Worm (Caenorhabditis elegans) whole organism, L4 larva: ENCODE results near the gene msp-45.

ENCODE experiments used
- F10B5.3 ChIP-seq: sonication (generic microtip); optimal IDR thresholded peaks from 2 replicates; lab custom pipeline; 2016; ENCODE audit warnings: mild to moderate bottlenecking, missing genetic modification characterization, missing compliant biosample characterization
- F44E2.7 ChIP-seq: fragments of 200-800 bp; sonication (Bioruptor generic); IDR thresholded peaks from 2 replicates; pipeline ENCODE4 v2.1.2; 2022; ENCODE audit warnings: missing genetic modification characterization, missing compliant biosample characterization
- T20F7.1 ChIP-seq: fragments of 200-800 bp; sonication (Bioruptor generic); optimal IDR thresholded peaks from 2 replicates; lab custom pipeline; 2018; ENCODE audit warnings: mild to moderate bottlenecking, missing genetic modification characterization, missing compliant biosample characterization
- T26A8.4 ChIP-seq: fragments of 200-800 bp; sonication (Bioruptor generic); IDR thresholded peaks from 2 replicates; pipeline ENCODE4 v1.3.6; 2022; ENCODE audit warnings: missing genetic modification characterization, missing compliant biosample characterization
- Y105C5A.15 ChIP-seq: fragments of 200-800 bp; sonication (Bioruptor generic); IDR thresholded peaks from 2 replicates; pipeline ENCODE4 v1.3.6; 2022; ENCODE audit warnings: missing genetic modification characterization, missing compliant biosample characterization
- Y48G9A.11 ChIP-seq: fragments of 200-800 bp; sonication (Bioruptor generic); IDR thresholded peaks from 2 replicates; pipeline ENCODE4 v1.3.6; 2022; ENCODE audit warnings: missing genetic modification reagents, missing genetic modification characterization, missing compliant biosample characterization
- ZK337.2 ChIP-seq: fragments of 200-800 bp; sonication (Bioruptor generic); IDR thresholded peaks from 2 replicates; pipeline ENCODE4 v1.3.6; 2022; ENCODE audit warnings: missing genetic modification reagents, missing genetic modification characterization, missing compliant biosample characterization
- ZK546.5 ChIP-seq, 2 experiments: sonication (generic microtip); optimal IDR thresholded peaks; 2 replicates each; lab custom pipeline; 2017; ENCODE audit warnings: missing biosample characterization in 2 of 2, missing genetic modification characterization in 2 of 2
- aha-1 ChIP-seq: fragments of 150-350 bp; peaks from one replicate; lab custom pipeline; 2014; ENCODE audit warnings: missing biosample characterization, missing genetic modification characterization
- ama-1 ChIP-seq: fragments of 150-350 bp; optimal IDR thresholded peaks from 2 replicates; lab custom pipeline; 2014; ENCODE audit warnings: inconsistent platforms, mixed read lengths
- arid-1 ChIP-seq: fragments of 200-800 bp; sonication (Bioruptor generic); conservative IDR thresholded peaks from 2 replicates; pipeline ENCODE4 v1.3.6; 2022; ENCODE audit warnings: missing genetic modification reagents, missing genetic modification characterization, missing compliant biosample characterization
- attf-4 ChIP-seq: sonication (generic microtip); optimal IDR thresholded peaks from 3 replicates; lab custom pipeline; 2017; ENCODE audit warnings: missing biosample characterization, missing genetic modification characterization
- ceh-28 ChIP-seq: fragments of 150-350 bp; optimal IDR thresholded peaks from 2 replicates; lab custom pipeline; 2014; ENCODE audit warnings: missing biosample characterization, missing genetic modification reagents, missing genetic modification characterization
- ceh-32 ChIP-seq: sonication (generic microtip); optimal IDR thresholded peaks from 2 replicates; lab custom pipeline; 2016; ENCODE audit warnings: mild to moderate bottlenecking, missing genetic modification characterization, missing compliant biosample characterization; ENCODE audit not compliant: poor library complexity
- ceh-62 ChIP-seq: sonication (generic microtip); optimal IDR thresholded peaks from 2 replicates; lab custom pipeline; 2017; ENCODE audit warnings: missing biosample characterization, missing genetic modification characterization
- ces-1 ChIP-seq: fragments of 150-350 bp; sonication (generic microtip); optimal IDR thresholded peaks from 4 replicates; lab custom pipeline; 2014; ENCODE audit warnings: missing biosample characterization, missing genetic modification reagents, missing genetic modification characterization
- cey-2 ChIP-seq: sonication (generic microtip); optimal IDR thresholded peaks from 3 replicates; lab custom pipeline; 2017; ENCODE audit warnings: missing genetic modification characterization, mild to moderate bottlenecking, missing compliant biosample characterization, antibody characterized with exemption, borderline replicate concordance; ENCODE audit not compliant: insufficient read depth
- daf-12 ChIP-seq: fragments of 150-350 bp; optimal IDR thresholded peaks from 2 replicates; lab custom pipeline; 2014; ENCODE audit warnings: missing biosample characterization, missing genetic modification reagents, missing genetic modification characterization
- daf-8 ChIP-seq: fragments of 200-800 bp; sonication (Bioruptor generic); IDR thresholded peaks from 2 replicates; pipeline ENCODE4 v1.3.6; 2022; ENCODE audit warnings: missing genetic modification characterization, missing compliant biosample characterization
- dmd-6 ChIP-seq: fragments of 200-800 bp; sonication (Bioruptor generic); IDR thresholded peaks from 2 replicates; pipeline ENCODE4 v1.3.6; 2022; ENCODE audit warnings: missing genetic modification reagents, missing genetic modification characterization, missing compliant biosample characterization
- egl-27 ChIP-seq: sonication (generic microtip); optimal IDR thresholded peaks from 3 replicates; lab custom pipeline; 2017; ENCODE audit warnings: missing biosample characterization, missing genetic modification reagents, missing genetic modification characterization
- egl-43 ChIP-seq: fragments of 200-800 bp; sonication (Bioruptor generic); IDR thresholded peaks from 2 replicates; pipeline ENCODE4 v1.3.6; 2022; ENCODE audit warnings: missing genetic modification reagents, missing genetic modification characterization, missing compliant biosample characterization
- fkh-10 ChIP-seq: fragments of 150-350 bp; optimal IDR thresholded peaks from 2 replicates; lab custom pipeline; 2014; ENCODE audit warnings: missing biosample characterization, missing genetic modification reagents, missing genetic modification characterization
- hlh-11 ChIP-seq: fragments of 200-800 bp; sonication (Bioruptor generic); optimal IDR thresholded peaks from 2 replicates; lab custom pipeline; 2018; ENCODE audit warnings: mild to moderate bottlenecking, missing genetic modification characterization, missing compliant biosample characterization
- hlh-30 ChIP-seq: sonication (generic microtip); optimal IDR thresholded peaks from 2 replicates; lab custom pipeline; 2017; ENCODE audit warnings: antibody characterized with exemption, mild to moderate bottlenecking, missing genetic modification characterization, missing compliant biosample characterization; ENCODE audit not compliant: insufficient read depth
- lin-1 ChIP-seq: fragments of 200-800 bp; sonication (Bioruptor generic); IDR thresholded peaks from 2 replicates; pipeline ENCODE4 v1.3.6; 2022; ENCODE audit warnings: missing genetic modification reagents, missing genetic modification characterization, missing compliant biosample characterization
- lin-29 ChIP-seq: fragments of 200-800 bp; sonication (Bioruptor generic); IDR thresholded peaks from 2 replicates; pipeline ENCODE4 v1.3.6; 2022; ENCODE audit warnings: missing genetic modification reagents, missing genetic modification characterization, missing compliant biosample characterization
- lin-39 ChIP-seq: fragments of 150-350 bp; optimal IDR thresholded peaks from 2 replicates; lab custom pipeline; 2014; ENCODE audit warnings: missing biosample characterization, missing genetic modification reagents, missing genetic modification characterization
- mep-1 ChIP-seq: fragments of 150-350 bp; sonication (generic microtip); optimal IDR thresholded peaks from 3 replicates; lab custom pipeline; 2014; ENCODE audit warnings: missing biosample characterization, missing genetic modification characterization
- mxl-2 ChIP-seq: fragments of 200-800 bp; sonication (Bioruptor generic); conservative IDR thresholded peaks from 2 replicates; pipeline ENCODE4 v1.3.6; 2022; ENCODE audit warnings: missing genetic modification reagents, missing genetic modification characterization, missing compliant biosample characterization
- mxl-3 ChIP-seq: fragments of 200-800 bp; sonication (Bioruptor generic); optimal IDR thresholded peaks from 2 replicates; lab custom pipeline; 2018; ENCODE audit warnings: mild to moderate bottlenecking, missing genetic modification characterization, missing compliant biosample characterization
- nhr-102 ChIP-seq: sonication (generic microtip); optimal IDR thresholded peaks from 2 replicates; lab custom pipeline; 2016; ENCODE audit warnings: mild to moderate bottlenecking, missing genetic modification characterization, moderate library complexity, missing compliant biosample characterization
- nhr-237 ChIP-seq: sonication (generic microtip); optimal IDR thresholded peaks from 2 replicates; lab custom pipeline; 2017; ENCODE audit warnings: missing biosample characterization, missing genetic modification characterization
- nhr-25 ChIP-seq: sonication (generic microtip); optimal IDR thresholded peaks from 2 replicates; lab custom pipeline; 2017; ENCODE audit warnings: missing genetic modification characterization, mild to moderate bottlenecking, missing compliant biosample characterization, antibody characterized with exemption, moderate library complexity, borderline replicate concordance; ENCODE audit not compliant: insufficient read depth
- nhr-28 ChIP-seq: fragments of 150-350 bp; optimal IDR thresholded peaks from 2 replicates; lab custom pipeline; 2014; ENCODE audit warnings: missing biosample characterization, missing genetic modification characterization
- nhr-48 ChIP-seq: sonication (generic microtip); optimal IDR thresholded peaks from 2 replicates; lab custom pipeline; 2016; ENCODE audit warnings: mild to moderate bottlenecking, missing genetic modification characterization, missing compliant biosample characterization
- pha-4 ChIP-seq, 2 experiments: fragments of 150-350 bp in 1 of 2; fragments of 200-800 bp in 1 of 2; sonication (Bioruptor generic) in 1 of 2; IDR thresholded peaks in 1 of 2; optimal IDR thresholded peaks in 1 of 2; 2 replicates each; pipeline versions ENCODE4 v1.3.6 to Lab custom; 2014 to 2022; ENCODE audit warnings: missing genetic modification characterization in 2 of 2, missing genetic modification reagents in 2 of 2, missing biosample characterization in 1 of 2, missing compliant biosample characterization in 1 of 2
- pqm-1 ChIP-seq: sonication (generic microtip); optimal IDR thresholded peaks from 2 replicates; lab custom pipeline; 2017; ENCODE audit warnings: missing biosample characterization, missing genetic modification characterization
- rbr-2 ChIP-seq: sonication (generic microtip); optimal IDR thresholded peaks from 2 replicates; lab custom pipeline; 2016; ENCODE audit warnings: missing genotype, missing genetic modification characterization, missing compliant biosample characterization
- saeg-2 ChIP-seq: fragments of 200-800 bp; sonication (Bioruptor generic); IDR thresholded peaks from 2 replicates; pipeline ENCODE4 v1.3.6; 2022; ENCODE audit warnings: missing genetic modification reagents, missing genetic modification characterization, missing compliant biosample characterization
- skn-1 ChIP-seq: fragments of 150-350 bp; optimal IDR thresholded peaks from 2 replicates; lab custom pipeline; 2014; ENCODE audit warnings: missing biosample characterization, missing genetic modification characterization
- snpc-4 ChIP-seq: fragments of 150-350 bp; optimal IDR thresholded peaks from 2 replicates; lab custom pipeline; 2014; ENCODE audit warnings: missing biosample characterization, missing genetic modification characterization
- zag-1 ChIP-seq: fragments of 150-350 bp; optimal IDR thresholded peaks from 2 replicates; lab custom pipeline; 2014; ENCODE audit warnings: missing biosample characterization, missing genetic modification characterization
- zfp-3 ChIP-seq: fragments of 200-800 bp; sonication (Bioruptor generic); conservative IDR thresholded peaks from 2 replicates; pipeline ENCODE4 v1.3.6; 2022; ENCODE audit warnings: missing genetic modification reagents, missing genetic modification characterization, missing compliant biosample characterization
- zip-2 ChIP-seq: fragments of 150-350 bp; optimal IDR thresholded peaks from 2 replicates; lab custom pipeline; 2014; ENCODE audit warnings: missing biosample characterization, missing genetic modification characterization
- ztf-7 ChIP-seq: fragments of 150-350 bp; optimal IDR thresholded peaks from 2 replicates; lab custom pipeline; 2014; ENCODE audit warnings: missing biosample characterization, missing genetic modification characterization

Gene msp-45

ce11 chrII:5199497-5199896 is 42.6 kb upstream of the msp-45 start, which contains the start of gene msp-50:
Gene msp-50 (plus strand): TSS chrII:5199797.
- no peak for TF ChIP-seq arid-1 (GFP tag; lab: Robert Waterston, UW)
- no peak for TF ChIP-seq mep-1
- no peak for TF ChIP-seq fkh-10 (GFP tag; lab: Kevin White, UChicago)
- TF ChIP-seq zip-2 (tag; lab: Kevin White, UChicago) = no peak
- TF ChIP-seq ZK546.5 (tag; optimal IDR thresholded peaks at IDR 0.05; lab: Kevin White, UChicago) = no peak
- no peak for TF ChIP-seq lin-1 (GFP tag; lab: Robert Waterston, UW)
- TF ChIP-seq ceh-32 (tag; lab: Kevin White, UChicago) = no peak
- TF ChIP-seq ceh-62 (tag; lab: Kevin White, UChicago) = no peak

ce11 chrII:5195504-5195903 is 38.6 kb upstream of the msp-45 start, which contains the start of gene C34F11.5:
Gene C34F11.5 (plus strand): TSS chrII:5195804.
- TF ChIP-seq mxl-3 (GFP tag; lab: Kevin White, UChicago) (no peak), aha-1 (tag; lab: Kevin White, UChicago) (no peak), F44E2.7 (GFP tag; lab: Robert Waterston, UW) (no peak), pha-4 (GFP tag; IDR thresholded peaks at IDR 0.05; lab: Robert Waterston, UW) (no peak), pha-4 (tag; optimal IDR thresholded peaks at IDR 0.05; lab: Kevin White, UChicago) (no peak), saeg-2 (GFP tag; lab: Robert Waterston, UW) (no peak), lin-39 (no peak), F10B5.3 (tag; lab: Kevin White, UChicago) (no peak), hlh-30 (tag; lab: Kevin White, UChicago) (no peak), nhr-102 (tag; lab: Kevin White, UChicago) (no peak), daf-12 (tag; lab: Kevin White, UChicago) (no peak)

ce11 chrII:5194066-5194465 is 37.2 kb upstream of the msp-45 start, which contains the start of gene msp-49:
Gene msp-49 (plus strand): TSS chrII:5194366.
- TF ChIP-seq daf-8 (GFP tag; lab: Robert Waterston, UW) = no peak
- TF ChIP-seq Y48G9A.11 = no peak
- TF ChIP-seq cey-2 = no peak
- no peak for TF ChIP-seq skn-1 (tag; lab: Kevin White, UChicago)
- TF ChIP-seq Y105C5A.15 (GFP tag; lab: Robert Waterston, UW) = no peak
- TF ChIP-seq F10B5.3 (tag; lab: Kevin White, UChicago) = no peak
- no peak for TF ChIP-seq dmd-6
- no peak for TF ChIP-seq ama-1 (lab: Kevin White, UChicago)
- TF ChIP-seq ceh-32 (tag; lab: Kevin White, UChicago) = no peak
- TF ChIP-seq mxl-3 (GFP tag; lab: Kevin White, UChicago) = no peak
- no peak for TF ChIP-seq lin-39
- TF ChIP-seq T26A8.4 (GFP tag; lab: Robert Waterston, UW) = no peak
- no peak for TF ChIP-seq nhr-48
- TF ChIP-seq lin-29 = no peak
- TF ChIP-seq mep-1 = no peak
- TF ChIP-seq, all 104 proteins: peak for 0

ce11 chrII:5191766-5192165 is 34.9 kb upstream of the msp-45 start:
- TF ChIP-seq dmd-6 = peak; percentile 65
- no peak for TF ChIP-seq egl-43 (GFP tag; lab: Robert Waterston, UW)
- no peak for TF ChIP-seq nhr-25 (tag; lab: Kevin White, UChicago)
- TF ChIP-seq ces-1 (GFP tag; lab: Kevin White, UChicago) = no peak
- no peak for TF ChIP-seq attf-4 (tag; lab: Kevin White, UChicago)
- peak; percentile 67 for TF ChIP-seq hlh-11 (tag; lab: Kevin White, UChicago)
- TF ChIP-seq skn-1 (tag; lab: Kevin White, UChicago) = no peak
- TF ChIP-seq mxl-2 (GFP tag; lab: Robert Waterston, UW) = no peak
- peak; percentile 40 for TF ChIP-seq aha-1 (tag; lab: Kevin White, UChicago)
- TF ChIP-seq zfp-3 (GFP tag; lab: Robert Waterston, UW) = no peak
- TF ChIP-seq ZK337.2 (GFP tag; lab: Robert Waterston, UW) = no peak
- TF ChIP-seq snpc-4 (tag; lab: Kevin White, UChicago) = no peak
- TF ChIP-seq mxl-3 (GFP tag; lab: Kevin White, UChicago) = no peak
- TF ChIP-seq hlh-30 (tag; lab: Kevin White, UChicago) = no peak
- TF ChIP-seq pqm-1 (tag; lab: Kevin White, UChicago) = peak; percentile 98
- TF ChIP-seq ztf-7 (tag; lab: Kevin White, UChicago) = no peak
- no peak for TF ChIP-seq mep-1
- TF ChIP-seq nhr-28 (tag; lab: Kevin White, UChicago) = peak; percentile 81
- TF ChIP-seq egl-27 (tag; lab: Kevin White, UChicago) = no peak
- TF ChIP-seq zag-1 (tag; lab: Kevin White, UChicago) = no peak
- no peak for TF ChIP-seq T20F7.1 (GFP tag; lab: Kevin White, UChicago)
- no peak for TF ChIP-seq rbr-2
- no peak for TF ChIP-seq nhr-237
- TF ChIP-seq ceh-28 (tag; lab: Kevin White, UChicago) = no peak
